Fruit fly (Drosophila melanogaster) S2 (cell line): ENCODE data around the gene CG9300.

Source experiments
- CG8478 ChIP-seq: fragments of >200 bp; optimal IDR thresholded peaks from 2 replicates; lab custom pipeline; 2018
- CTCF ChIP-seq, 2 experiments: fragments of >200 bp; optimal IDR thresholded peaks; 2 replicates each; lab custom pipeline; 2018

CG9300 gene

DNA sequence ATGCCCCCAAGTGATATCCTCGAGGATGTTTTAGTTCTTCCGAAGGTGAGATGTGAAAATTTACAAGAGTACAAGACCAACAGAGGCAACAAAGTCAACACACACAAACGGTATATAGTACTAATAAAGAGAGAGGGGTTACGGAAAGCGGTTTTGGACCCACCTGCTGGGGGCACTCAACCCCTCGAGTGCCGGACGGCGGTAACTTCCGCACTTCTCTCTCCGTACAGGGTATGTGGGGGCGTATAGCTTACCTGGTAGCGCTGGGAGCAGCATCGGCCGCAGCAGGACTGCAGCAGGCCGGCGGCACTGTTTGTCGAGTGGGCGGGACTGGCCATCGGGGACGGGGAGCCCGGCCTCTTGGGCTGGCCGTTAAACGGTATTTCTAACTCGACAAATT is 17.2 kb downstream of the CG9300 start:
- TF ChIP-seq CTCF (optimal IDR thresholded peaks at IDR 0.05; lab: Kevin White, UChicago) (no peak), CG8478 (lab: Kevin White, UChicago) (no peak)

DNA sequence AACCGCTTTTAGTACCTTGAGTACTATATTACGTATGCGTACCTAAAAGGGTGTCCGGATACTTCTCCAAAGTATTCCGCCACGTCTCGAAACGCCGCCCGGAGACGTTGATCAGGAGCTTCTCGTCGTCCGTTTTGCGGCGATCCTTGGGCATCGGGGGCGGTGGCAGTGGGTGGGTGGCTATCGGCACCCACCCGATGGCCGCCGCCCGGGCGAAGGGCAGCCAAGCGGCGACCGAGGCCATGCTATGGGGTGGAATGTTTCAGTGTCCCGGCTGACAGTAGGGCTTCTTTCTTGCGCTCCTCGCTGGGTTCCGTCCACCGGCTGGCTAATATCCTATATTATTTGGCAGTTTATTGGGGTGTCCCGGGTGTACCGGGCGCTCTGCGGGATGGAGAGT is 22.2 kb downstream of the CG9300 start:
- TF ChIP-seq CG8478 (lab: Kevin White, UChicago) (no peak), CTCF (optimal IDR thresholded peaks at IDR 0.05; lab: Kevin White, UChicago) (no peak)

DNA sequence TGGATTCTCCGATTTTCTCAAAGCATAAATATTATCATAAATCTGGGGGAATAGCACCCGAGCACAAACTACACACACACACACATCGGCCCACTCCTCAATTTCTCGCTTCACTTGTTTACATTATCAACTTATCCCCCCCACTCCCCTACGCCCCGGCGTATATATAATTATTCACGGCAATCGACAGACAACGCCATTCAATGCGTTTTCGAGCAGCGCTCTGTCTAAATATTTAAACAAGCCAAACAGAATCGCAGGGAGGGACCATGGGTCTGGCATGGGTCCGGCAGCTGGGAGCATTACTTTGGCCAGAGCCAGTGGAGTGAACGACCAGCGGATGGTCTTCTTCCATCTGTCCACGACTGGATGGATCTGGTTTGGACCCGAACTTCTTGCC is 23.4 kb downstream of the CG9300 start:
- TF ChIP-seq CG8478 (lab: Kevin White, UChicago) (no peak), CTCF (optimal IDR thresholded peaks at IDR 0.05; lab: Kevin White, UChicago) (no peak)

DNA sequence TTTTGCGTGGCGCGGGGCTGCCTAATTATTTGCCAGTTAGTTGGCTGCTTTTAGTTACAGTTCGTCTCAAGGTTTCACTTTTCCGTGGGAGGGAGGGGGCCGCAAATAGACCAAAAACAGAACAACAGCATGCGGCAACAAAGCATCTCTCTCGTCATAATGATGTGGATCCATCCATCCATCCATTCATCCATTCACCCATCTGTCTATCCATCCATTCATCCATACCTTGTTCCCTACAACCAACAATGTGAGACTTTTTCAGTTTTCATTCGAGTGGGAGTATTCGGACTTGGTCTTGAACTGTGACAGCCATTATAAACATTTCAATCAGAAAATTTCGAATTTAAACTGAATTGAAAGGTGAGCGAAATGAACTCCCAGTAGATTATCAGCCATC is 27.1 kb downstream of the CG9300 start:
- TF ChIP-seq CTCF (optimal IDR thresholded peaks at IDR 0.05; lab: Kevin White, UChicago) (no peak), CG8478 (lab: Kevin White, UChicago) (no peak)

DNA sequence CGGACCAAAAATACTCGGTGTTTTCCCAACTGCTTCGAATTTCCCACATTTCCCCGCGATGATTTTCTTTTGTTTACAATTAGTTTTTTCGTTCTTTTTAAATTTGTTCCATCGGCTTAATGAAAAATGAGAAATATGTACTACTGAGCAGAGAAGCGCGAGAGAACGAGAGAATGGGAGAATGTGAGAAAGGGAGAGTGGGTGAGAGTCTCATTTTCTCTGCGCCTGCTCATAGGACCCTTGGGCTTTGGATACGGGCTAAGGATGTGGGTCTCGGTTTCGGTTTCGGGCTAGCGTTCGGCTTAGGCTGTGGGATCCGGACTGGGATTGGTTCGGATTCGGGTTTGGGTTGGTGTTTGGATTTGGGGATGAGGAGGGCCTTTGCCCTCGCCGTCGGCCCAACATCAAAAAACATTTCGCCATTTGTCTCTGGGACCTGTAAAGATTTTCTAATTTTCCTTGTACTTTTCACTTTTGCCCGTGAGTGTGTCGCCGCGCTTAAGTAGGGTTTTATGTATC is 28.5 kb downstream of the CG9300 start:
- TF ChIP-seq CTCF (optimal IDR thresholded peaks at IDR 0.05; lab: Kevin White, UChicago) (no peak), CG8478 (lab: Kevin White, UChicago) (no peak)

DNA sequence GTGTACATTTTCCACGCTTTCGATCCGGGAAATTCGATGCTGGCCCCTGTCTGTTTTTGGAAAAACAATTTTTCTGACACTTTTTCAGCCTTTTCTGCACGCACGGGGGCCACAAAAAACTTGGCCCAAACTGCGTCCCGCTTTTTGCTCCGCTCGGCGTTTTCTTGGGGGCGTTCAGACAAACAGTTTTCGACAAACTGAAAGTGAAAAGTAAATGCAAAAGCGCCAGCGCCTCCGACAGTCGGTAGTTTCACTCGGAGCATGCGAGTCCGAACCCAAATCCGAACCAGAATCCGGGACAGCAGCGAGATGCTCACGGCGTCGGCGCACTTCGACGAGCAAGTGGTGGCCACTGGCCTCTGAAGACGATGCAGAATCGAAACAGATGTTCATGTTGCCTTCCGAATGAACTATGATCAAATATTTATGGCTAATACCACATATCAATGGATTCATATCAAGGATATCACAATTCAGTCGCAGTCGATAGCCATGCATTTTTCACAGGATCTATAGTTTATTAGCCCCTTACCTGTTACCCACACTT is 32.2 kb downstream of the CG9300 start, which contains the start of gene Shal:
Gene Shal, minus strand, starts transcription at position 200 of the 547 bp plus-strand sequence.
- TF ChIP-seq CG8478 (lab: Kevin White, UChicago) (no peak), CTCF (optimal IDR thresholded peaks at IDR 0.05; lab: Kevin White, UChicago) (no peak)

DNA sequence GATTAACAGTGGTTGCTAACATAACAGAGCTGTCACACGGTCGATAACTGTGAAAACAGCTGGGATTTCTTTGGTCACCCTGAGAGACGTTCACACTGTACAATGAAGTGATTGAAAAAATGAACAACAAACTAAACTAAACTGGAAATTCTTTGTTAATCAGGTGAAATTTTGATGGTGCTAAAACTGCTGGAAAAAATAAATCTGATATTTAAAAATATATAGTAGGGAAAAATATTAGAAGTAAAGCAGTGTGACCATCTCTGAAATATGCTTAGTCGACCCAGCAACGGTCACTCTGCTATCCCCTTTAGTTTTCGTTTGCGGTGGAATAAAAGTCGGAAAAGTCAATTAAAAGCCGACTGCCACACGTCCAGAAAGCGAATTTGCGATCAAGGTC is 33.8 kb downstream of the CG9300 start, which contains the start of the genes CG9231 and CG9330:
Gene CG9231, minus strand, starts transcription at position 25 of the 400 bp plus-strand sequence.
Gene CG9330, plus strand, starts transcription at position 275 of the 400 bp plus-strand sequence.
- TF ChIP-seq CG8478 (lab: Kevin White, UChicago) (no peak), CTCF (optimal IDR thresholded peaks at IDR 0.05; lab: Kevin White, UChicago) (no peak)

DNA sequence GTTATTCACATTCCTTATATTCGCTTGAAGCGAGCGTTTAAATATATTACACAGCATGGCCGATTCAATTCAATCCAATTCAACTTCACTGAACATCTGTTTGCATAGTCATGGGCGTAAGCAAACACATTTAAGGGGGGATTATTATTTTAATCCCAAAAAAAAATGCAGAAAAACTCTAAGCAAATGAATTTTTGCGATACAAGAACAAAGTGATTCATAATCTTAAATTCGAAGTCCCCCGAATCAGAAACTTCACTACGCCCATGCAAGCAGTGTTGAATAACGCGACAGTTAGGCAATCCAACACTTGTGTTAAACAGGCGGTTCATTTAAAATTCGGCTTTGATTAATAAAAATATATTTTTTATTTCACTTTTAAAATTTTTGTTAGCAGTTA is 38.2 kb downstream of the CG9300 start, which contains the start of gene CG14100:
Gene CG14100, minus strand, starts transcription at position 103 of the 400 bp plus-strand sequence.
- TF ChIP-seq CTCF (optimal IDR thresholded peaks at IDR 0.05; lab: Kevin White, UChicago) (no peak), CG8478 (lab: Kevin White, UChicago) (no peak)

DNA sequence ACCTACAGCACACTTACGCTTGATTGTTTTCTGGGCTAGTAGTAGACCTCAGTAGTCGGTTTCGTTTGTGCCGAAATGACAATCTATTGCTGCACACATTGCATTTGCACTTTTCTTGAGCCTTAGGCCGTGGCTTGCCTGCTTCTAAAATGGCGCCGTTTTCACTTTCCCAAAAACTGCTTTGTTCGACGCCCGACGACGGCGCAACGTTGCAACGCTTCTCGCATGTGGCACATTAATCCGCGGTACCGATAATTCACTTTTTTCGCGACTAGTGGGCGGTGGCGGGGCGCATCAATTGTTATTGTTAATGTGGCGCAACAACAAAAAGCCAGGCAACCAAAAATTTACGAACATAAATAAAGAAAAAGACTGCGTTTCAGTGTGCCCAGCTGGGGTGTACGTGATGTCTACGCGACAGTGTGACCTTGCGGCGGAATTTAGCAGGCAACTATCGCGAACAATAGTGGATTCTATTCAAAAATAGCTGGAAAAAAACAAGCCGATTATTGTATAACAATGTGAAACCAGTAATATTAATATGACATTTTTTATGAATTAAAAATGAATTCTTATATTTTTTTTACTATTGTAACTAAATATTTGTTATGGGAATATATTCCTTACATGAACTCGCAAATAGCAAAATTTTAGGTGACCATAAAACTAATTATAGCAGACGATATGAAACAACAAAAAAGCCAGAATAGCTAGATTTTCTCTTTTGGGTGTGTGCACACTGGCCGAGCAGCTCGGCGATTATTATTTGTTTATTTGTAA is 46.3 kb downstream of the CG9300 start, which contains the start of the genes ash1 and Taf6:
Gene ash1, minus strand, starts transcription at position 387 of the 780 bp plus-strand sequence.
Gene Taf6, plus strand, starts transcription at position 720 of the 780 bp plus-strand sequence.
- TF ChIP-seq CG8478 (lab: Kevin White, UChicago) (no peak), CTCF (optimal IDR thresholded peaks at IDR 0.05; lab: Kevin White, UChicago) (no peak)

DNA sequence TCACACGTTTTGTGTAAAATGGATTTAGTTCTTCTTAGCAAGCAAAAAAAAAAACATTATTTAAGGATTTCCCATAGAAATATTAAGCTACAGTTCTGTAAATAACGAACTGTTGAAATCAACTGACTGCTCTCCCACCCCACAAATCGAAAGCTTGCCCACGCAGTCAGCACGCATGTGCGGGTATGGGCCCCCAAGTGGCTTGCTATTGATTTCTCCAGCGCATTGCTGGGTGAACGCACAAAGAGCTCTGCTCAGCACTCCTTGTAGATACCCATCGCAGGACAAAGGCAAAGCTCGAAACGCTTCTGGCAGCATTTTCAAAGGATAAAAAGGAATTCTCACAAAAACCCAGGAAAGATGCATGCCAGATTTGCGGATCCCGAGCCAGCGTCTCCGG is 49.2 kb downstream of the CG9300 start, which contains the start of gene CG9368:
Gene CG9368, plus strand, starts transcription at position 221 of the 400 bp plus-strand sequence.
- TF ChIP-seq CTCF (optimal IDR thresholded peaks at IDR 0.05; lab: Kevin White, UChicago) (no peak), CG8478 (lab: Kevin White, UChicago) (no peak)
